Worm (Caenorhabditis elegans): Measurements from ENCODE around the gene B0281.4.

DNA sequence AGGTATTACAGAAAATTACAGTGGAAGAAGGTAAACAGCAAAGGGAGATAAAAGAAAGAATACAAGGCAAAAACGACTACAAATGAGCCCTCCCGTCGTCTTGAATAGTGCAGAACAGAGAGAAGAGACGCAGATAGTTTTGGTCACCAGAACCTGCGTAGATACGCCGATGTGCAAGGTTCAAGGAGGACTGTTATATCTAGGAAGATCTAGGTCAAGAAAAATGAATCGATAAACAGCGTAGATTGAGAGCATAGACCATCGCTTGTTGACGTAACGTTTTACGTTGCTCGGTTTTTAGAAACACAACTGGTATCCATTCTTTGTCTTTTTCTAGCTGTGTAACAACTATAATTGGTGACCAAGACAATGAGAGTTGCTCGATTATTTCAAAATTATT, 2.2 kb upstream of the B0281.4 start, which contains the start of gene B0281.5:
- TF ChIP-seq nhr-11 (tag; optimal IDR thresholded peaks at IDR 0.05) (no peak), egl-27 (tag; optimal IDR thresholded peaks at IDR 0.05) (no peak), nhr-12 (tag; optimal IDR thresholded peaks at IDR 0.05) (no peak), ztf-11 (tag; optimal IDR thresholded peaks at IDR 0.05) (no peak), elt-1 (tag; optimal IDR thresholded peaks at IDR 0.05) (no peak), R02D3.7 (tag; optimal IDR thresholded peaks at IDR 0.05) (no peak), peb-1 (tag; optimal IDR thresholded peaks at IDR 0.05) (no peak), ceh-82 (tag; optimal IDR thresholded peaks at IDR 0.05) (no peak), snpc-4 (tag; optimal IDR thresholded peaks at IDR 0.05) (no peak), ZK546.5 (tag; optimal IDR thresholded peaks at IDR 0.05) (no peak)

Measured in whole organism, L2 larva.